Fruit fly (Drosophila melanogaster) whole organism, embryonic: ENCODE results near the gene dbo.

Experiments used
- Bdp1 ChIP-seq: fragments of 200-800 bp; sonication (Bioruptor generic); optimal IDR thresholded peaks from 3 replicates; lab custom pipeline; 2016; ENCODE audit warnings: missing biosample characterization, missing genetic modification characterization
- CG12299 ChIP-seq: fragments of 200-800 bp; sonication (Bioruptor generic); optimal IDR thresholded peaks from 2 replicates; lab custom pipeline; 2018; ENCODE audit warnings: missing biosample characterization, mild to moderate bottlenecking, missing genetic modification characterization
- CG13775 ChIP-seq: fragments of 200-800 bp; sonication (Bioruptor generic); optimal IDR thresholded peaks from 3 replicates; lab custom pipeline; 2017; ENCODE audit warnings: missing biosample characterization, mild to moderate bottlenecking, missing genetic modification characterization
- CG14710 ChIP-seq: fragments of 200-800 bp; sonication (Bioruptor generic); optimal IDR thresholded peaks from 3 replicates; lab custom pipeline; 2019; ENCODE audit warnings: missing biosample characterization, mild to moderate bottlenecking, missing genetic modification characterization, moderate library complexity
- CG17829 ChIP-seq: fragments of 200-800 bp; optimal IDR thresholded peaks from 2 replicates; lab custom pipeline; 2019; ENCODE audit warnings: missing biosample characterization, mild to moderate bottlenecking, missing genetic modification characterization, moderate library complexity
- CG18011 ChIP-seq: fragments of 200-800 bp; sonication (Bioruptor generic); optimal IDR thresholded peaks from 2 replicates; lab custom pipeline; 2017; ENCODE audit warnings: missing biosample characterization, missing genetic modification characterization, mild to moderate bottlenecking, moderate library complexity, missing genotype
- CG18764 ChIP-seq: fragments of 200-800 bp; sonication (Bioruptor generic); optimal IDR thresholded peaks from 3 replicates; lab custom pipeline; 2016; ENCODE audit warnings: missing biosample characterization, missing genetic modification characterization
- CG2712 ChIP-seq: fragments of 200-800 bp; optimal IDR thresholded peaks from 3 replicates; lab custom pipeline; 2019; ENCODE audit warnings: missing biosample characterization, mild to moderate bottlenecking, missing genetic modification characterization, moderate library complexity
- CG4360 ChIP-seq: fragments of 200-800 bp; sonication (Bioruptor generic); IDR thresholded peaks from 2 replicates; pipeline ENCODE4 v1.3.6; 2022; ENCODE audit warnings: missing biosample characterization, missing genetic modification characterization
- CG4707 ChIP-seq: fragments of 200-800 bp; sonication (Bioruptor generic); optimal IDR thresholded peaks from 2 replicates; lab custom pipeline; 2018; ENCODE audit warnings: missing biosample characterization, mild to moderate bottlenecking, missing genetic modification characterization, moderate library complexity
- CG6854 ChIP-seq: fragments of 200-800 bp; sonication (Bioruptor generic); optimal IDR thresholded peaks from 3 replicates; lab custom pipeline; 2017; ENCODE audit warnings: missing biosample characterization, mild to moderate bottlenecking, missing genetic modification characterization
- CG7839 ChIP-seq: fragments of 200-800 bp; sonication (Bioruptor generic); optimal IDR thresholded peaks from 3 replicates; lab custom pipeline; 2018; ENCODE audit warnings: missing biosample characterization, mild to moderate bottlenecking, missing genetic modification characterization, moderate library complexity
- CG8089 ChIP-seq: fragments of 200-800 bp; sonication (Bioruptor generic); optimal IDR thresholded peaks from 3 replicates; lab custom pipeline; 2016; ENCODE audit warnings: missing biosample characterization, missing genetic modification characterization
- CG8765 ChIP-seq: fragments of 200-800 bp; sonication (Bioruptor generic); IDR thresholded peaks from 2 replicates; pipeline ENCODE4 v1.3.6; 2022; ENCODE audit warnings: missing biosample characterization, missing genetic modification characterization
- Dref ChIP-seq: fragments of 200-800 bp; sonication (Bioruptor generic); IDR thresholded peaks from 2 replicates; pipeline ENCODE4 v1.3.6; 2022; ENCODE audit warnings: missing biosample characterization, missing genetic modification characterization
- Drgx ChIP-seq: fragments of 200-800 bp; sonication (Bioruptor generic); IDR thresholded peaks from 2 replicates; pipeline ENCODE4 v1.3.6; 2022; ENCODE audit warnings: missing biosample characterization, missing genetic modification characterization
- Ets65A ChIP-seq: fragments of 200-800 bp; sonication (Bioruptor generic); peaks from one replicate; lab custom pipeline; 2016; ENCODE audit warnings: missing biosample characterization, missing genetic modification characterization
- HLH3B ChIP-seq: fragments of 200-800 bp; sonication (Bioruptor generic); IDR thresholded peaks from 2 replicates; pipeline ENCODE4 v1.3.6; 2022; ENCODE audit warnings: missing biosample characterization, missing genetic modification characterization
- Hand ChIP-seq: fragments of 200-800 bp; sonication (Bioruptor generic); optimal IDR thresholded peaks from 2 replicates; lab custom pipeline; 2017; ENCODE audit warnings: mild to moderate bottlenecking, missing biosample characterization, missing genetic modification reagents, missing genetic modification characterization
- Hmr ChIP-seq: fragments of 200-800 bp; sonication (Bioruptor generic); optimal IDR thresholded peaks from 3 replicates; lab custom pipeline; 2017; ENCODE audit warnings: mild to moderate bottlenecking, missing biosample characterization, missing genetic modification reagents, missing genetic modification characterization
- Hr39 ChIP-seq: fragments of >200 bp; optimal IDR thresholded peaks from 2 replicates; lab custom pipeline; 2017
- Lim3 ChIP-seq: fragments of 200-800 bp; sonication (Bioruptor generic); IDR thresholded peaks from 2 replicates; pipeline ENCODE4 v1.3.6; 2022; ENCODE audit warnings: missing biosample characterization, missing genetic modification characterization
- Mrtf ChIP-seq: fragments of 200-800 bp; sonication (Bioruptor generic); IDR thresholded peaks from 3 replicates; pipeline ENCODE4 v1.3.6; 2022; ENCODE audit warnings: missing biosample characterization, missing genetic modification characterization
- Rfx ChIP-seq: fragments of 200-800 bp; sonication (Bioruptor generic); IDR thresholded peaks from 2 replicates; pipeline ENCODE4 v1.3.6; 2022; ENCODE audit warnings: missing biosample characterization, missing genetic modification characterization
- Six4 ChIP-seq: fragments of 200-800 bp; sonication (Bioruptor generic); optimal IDR thresholded peaks from 2 replicates; lab custom pipeline; 2016; ENCODE audit warnings: missing biosample characterization, missing genetic modification characterization
- Vsx1 ChIP-seq: fragments of 200-800 bp; sonication (Bioruptor generic); optimal IDR thresholded peaks from 2 replicates; lab custom pipeline; 2017; ENCODE audit warnings: missing biosample characterization, mild to moderate bottlenecking, missing genetic modification characterization, missing genetic modification reagents
- Xrp1 ChIP-seq: fragments of 200-800 bp; sonication (Bioruptor generic); IDR thresholded peaks from 2 replicates; pipeline ENCODE4 v1.3.6; 2022; ENCODE audit warnings: missing biosample characterization, missing genetic modification characterization
- ac ChIP-seq: fragments of 200-800 bp; sonication (Bioruptor generic); optimal IDR thresholded peaks from 3 replicates; lab custom pipeline; 2017; ENCODE audit warnings: missing biosample characterization, mild to moderate bottlenecking, missing genetic modification characterization
- bsh ChIP-seq, 2 experiments: fragments of 200-800 bp; sonication (Bioruptor generic); optimal IDR thresholded peaks; 2 replicates each; lab custom pipeline; 2017 to 2018; ENCODE audit warnings: mild to moderate bottlenecking in 2 of 2, missing biosample characterization in 2 of 2, missing genetic modification characterization in 2 of 2, moderate library complexity in 1 of 2
- caup ChIP-seq: fragments of 200-800 bp; sonication (Bioruptor generic); optimal IDR thresholded peaks from 3 replicates; lab custom pipeline; 2017; ENCODE audit warnings: missing biosample characterization, mild to moderate bottlenecking, missing genetic modification characterization, moderate library complexity; ENCODE audit not compliant: severe bottlenecking
- croc ChIP-seq: fragments of 200-800 bp; sonication (Bioruptor generic); conservative IDR thresholded peaks from 3 replicates; pipeline ENCODE4 v1.3.6; 2022; ENCODE audit warnings: missing biosample characterization, missing genetic modification characterization
- emc ChIP-seq: fragments of 200-800 bp; sonication (Bioruptor generic); optimal IDR thresholded peaks from 2 replicates; lab custom pipeline; 2016; ENCODE audit warnings: missing biosample characterization, missing genetic modification characterization
- exex ChIP-seq: fragments of 200-800 bp; sonication (Bioruptor generic); optimal IDR thresholded peaks from 4 replicates; lab custom pipeline; 2018; ENCODE audit warnings: missing biosample characterization, mild to moderate bottlenecking, missing genetic modification characterization, moderate library complexity
- eyg ChIP-seq: fragments of 200-800 bp; sonication (Bioruptor generic); optimal IDR thresholded peaks from 3 replicates; lab custom pipeline; 2016; ENCODE audit warnings: missing biosample characterization, missing genetic modification characterization
- ftz-f1 ChIP-seq: fragments of 200-800 bp; sonication (Bioruptor generic); optimal IDR thresholded peaks from 2 replicates; lab custom pipeline; 2016; ENCODE audit warnings: missing biosample characterization, missing genetic modification characterization
- fu2 ChIP-seq: fragments of 200-800 bp; sonication (Bioruptor generic); optimal IDR thresholded peaks from 2 replicates; lab custom pipeline; 2016; ENCODE audit warnings: missing biosample characterization, missing genetic modification characterization
- grau ChIP-seq: fragments of 200-800 bp; optimal IDR thresholded peaks from 3 replicates; lab custom pipeline; 2019; ENCODE audit warnings: missing biosample characterization, mild to moderate bottlenecking, missing genetic modification characterization, moderate library complexity
- gt ChIP-seq: fragments of 200-800 bp; sonication (Bioruptor generic); IDR thresholded peaks from 2 replicates; pipeline ENCODE4 v1.3.6; 2022; ENCODE audit warnings: missing biosample characterization, missing genetic modification characterization
- knrl ChIP-seq: fragments of 200-800 bp; sonication (Bioruptor generic); IDR thresholded peaks from 3 replicates; pipeline ENCODE4 v1.3.6; 2022; ENCODE audit warnings: missing biosample characterization, missing genetic modification characterization; ENCODE audit not compliant: partially characterized antibody
- mirr ChIP-seq: fragments of 200-800 bp; sonication (Bioruptor generic); optimal IDR thresholded peaks from 3 replicates; lab custom pipeline; 2018; ENCODE audit warnings: missing biosample characterization, mild to moderate bottlenecking, missing genetic modification characterization
- mld ChIP-seq: fragments of 200-800 bp; sonication (Bioruptor generic); IDR thresholded peaks from 3 replicates; pipeline ENCODE4 v1.3.6; 2022; ENCODE audit warnings: missing biosample characterization, missing genetic modification characterization; ENCODE audit not compliant: partially characterized antibody
- nerfin-1 ChIP-seq: fragments of 200-800 bp; sonication (Bioruptor generic); optimal IDR thresholded peaks from 3 replicates; lab custom pipeline; 2019; ENCODE audit warnings: missing biosample characterization, mild to moderate bottlenecking, missing genetic modification characterization, moderate library complexity
- p53 ChIP-seq: fragments of 200-800 bp; sonication (Bioruptor generic); optimal IDR thresholded peaks from 2 replicates; lab custom pipeline; 2016; ENCODE audit warnings: missing biosample characterization, missing genetic modification characterization
- prd ChIP-seq, 3 experiments: fragments of >200 bp in 2 of 3; fragments of 200-800 bp in 1 of 3; sonication (Bioruptor generic) in 1 of 3; optimal IDR thresholded peaks in 2 of 3; IDR thresholded peaks in 1 of 3; 2 replicates in 2 of 3; 3 replicates in 1 of 3; pipeline versions ENCODE4 v1.3.6 to Lab custom; 2017 to 2022; ENCODE audit warnings: missing biosample characterization in 1 of 3, missing genetic modification characterization in 1 of 3
- pum ChIP-seq: fragments of 200-800 bp; sonication (Bioruptor generic); optimal IDR thresholded peaks from 2 replicates; lab custom pipeline; 2016; ENCODE audit warnings: missing biosample characterization, missing genetic modification characterization
- slp2 ChIP-seq: fragments of 200-800 bp; sonication (Bioruptor generic); optimal IDR thresholded peaks from 2 replicates; lab custom pipeline; 2016; ENCODE audit warnings: missing biosample characterization, missing genetic modification characterization
- trem ChIP-seq: fragments of 200-800 bp; optimal IDR thresholded peaks from 3 replicates; lab custom pipeline; 2019; ENCODE audit warnings: missing biosample characterization, mild to moderate bottlenecking, missing genetic modification characterization, moderate library complexity
- vvl ChIP-seq: fragments of 200-800 bp; sonication (Bioruptor generic); IDR thresholded peaks from 2 replicates; pipeline ENCODE4 v1.3.6; 2022; ENCODE audit warnings: missing biosample characterization, missing genetic modification characterization
- zfh1 ChIP-seq: fragments of 200-800 bp; sonication (Bioruptor generic); IDR thresholded peaks from 3 replicates; pipeline ENCODE4 v1.3.6; 2022; ENCODE audit warnings: missing biosample characterization, missing genetic modification characterization

Gene dbo

DNA sequence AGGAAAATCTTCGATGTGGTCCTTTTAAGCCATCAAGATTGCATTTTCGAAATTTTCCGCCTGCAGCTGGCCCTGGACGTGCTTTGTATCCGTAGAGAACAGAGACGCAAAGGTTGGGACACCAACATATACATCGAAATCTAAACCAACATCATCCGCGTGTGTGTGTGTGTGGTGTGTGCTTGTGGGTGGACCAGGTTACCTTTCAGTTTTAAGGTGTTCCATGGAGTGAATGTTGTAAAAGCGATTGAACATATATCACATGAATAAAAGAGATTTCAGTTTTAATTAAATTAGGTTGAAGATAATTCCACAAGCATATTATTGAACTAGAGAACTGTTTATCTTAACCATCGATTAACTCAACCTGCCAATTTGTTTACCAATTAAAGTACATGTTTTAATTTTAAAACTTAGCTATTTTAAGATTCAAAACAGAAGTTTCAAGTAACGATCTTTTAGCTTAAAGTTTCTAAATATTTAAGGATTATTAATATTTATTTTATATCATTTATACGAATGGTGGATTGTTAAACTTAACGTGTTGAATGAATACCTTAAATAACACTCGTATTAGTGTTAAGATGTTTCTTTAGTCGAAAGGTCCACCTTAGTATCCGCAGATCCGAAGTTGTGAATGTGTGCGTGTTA is 422 bp downstream of the dbo start (continued):
- TF ChIP-seq trem (tag; lab: Kevin White, UChicago) (peak; percentile 11), CG4360 (GFP tag; lab: Robert Waterston, UW) (no peak), CG8089 (GFP tag; lab: Kevin White, UChicago) (peak; percentile 30), CG7839 (tag; lab: Kevin White, UChicago) (peak; percentile 85), HLH3B (GFP tag; lab: Robert Waterston, UW) (peak; percentile 64; the same call in 1 of the 2 replicates), ac (GFP tag; lab: Kevin White, UChicago) (peak; percentile 24), CG4707 (GFP tag; lab: Kevin White, UChicago) (no peak), CG6854 (GFP tag; lab: Kevin White, UChicago) (peak; percentile 86), CG14710 (tag; lab: Kevin White, UChicago) (peak; percentile 47), prd (optimal IDR thresholded peaks at IDR 0.05; lab: Kevin White, UChicago) (no peak), prd (GFP tag; IDR thresholded peaks at IDR 0.05; lab: Robert Waterston, UW) (peak; percentile 39; the same call in 1 of the 3 replicates), grau (tag; lab: Kevin White, UChicago) (peak; percentile 88), Xrp1 (GFP tag; lab: Robert Waterston, UW) (peak; percentile 14; the same call in 1 of the 2 replicates), mirr (GFP tag; lab: Kevin White, UChicago) (peak; percentile 34), zfh1 (peak; percentile 30; the same call in 1 of the 3 replicates), caup (GFP tag; lab: Kevin White, UChicago) (peak; percentile 82), fu2 (peak; percentile 58), Drgx (peak; percentile 82), CG13775 (peak; percentile 84), CG17829 (tag; lab: Kevin White, UChicago) (peak; percentile 79), slp2 (peak; percentile 22), bsh (GFP tag; optimal IDR thresholded peaks at IDR 0.05; lab: Kevin White, UChicago) (peak; percentile 66 to 93), pum (GFP tag; lab: Kevin White, UChicago) (no peak), nerfin-1 (peak; percentile 58), Hr39 (lab: Kevin White, UChicago) (no peak), CG8765 (GFP tag; lab: Robert Waterston, UW) (no peak), Hmr (peak; percentile 93), p53 (peak; percentile 3), vvl (GFP tag; lab: Robert Waterston, UW) (peak; percentile 59), eyg (GFP tag; lab: Kevin White, UChicago) (peak; percentile 1), exex (tag; lab: Kevin White, UChicago) (peak; percentile 55), Lim3 (no peak), Hand (GFP tag; lab: Kevin White, UChicago) (peak; percentile 90), emc (peak; percentile 27), mld (GFP tag; lab: Robert Waterston, UW) (no peak), knrl (GFP tag; lab: Robert Waterston, UW) (no peak; the same call in 2 of the 3 replicates), Mrtf (GFP tag; lab: Robert Waterston, UW) (peak; percentile 50; the same call in 2 of the 3 replicates), Vsx1 (GFP tag; lab: Kevin White, UChicago) (peak; percentile 53), Dref (GFP tag; lab: Robert Waterston, UW) (no peak), Ets65A (peak; percentile 80), CG2712 (tag; lab: Kevin White, UChicago) (peak; percentile 85), gt (no peak), croc (GFP tag; lab: Robert Waterston, UW) (no peak), CG18011 (peak; percentile 60), Rfx (GFP tag; lab: Robert Waterston, UW) (peak; percentile 76), CG12299 (tag; lab: Kevin White, UChicago) (peak; percentile 87), ftz-f1 (GFP tag; lab: Kevin White, UChicago) (peak; percentile 15), CG18764 (no peak), Bdp1 (GFP tag; lab: Kevin White, UChicago) (no peak), Six4 (GFP tag; lab: Kevin White, UChicago) (peak; percentile 41)
